Fruit fly (Drosophila melanogaster) whole organism, embryonic: Measurements from ENCODE around the gene Nxf3.

Source experiments
- CG10274 ChIP-seq: fragments of 200-800 bp; sonication (Bioruptor generic); optimal IDR thresholded peaks from 3 replicates; lab custom pipeline; 2017; ENCODE audit warnings: missing biosample characterization, mild to moderate bottlenecking, missing genetic modification characterization
- CG11093 ChIP-seq: fragments of 200-800 bp; sonication (Bioruptor generic); IDR thresholded peaks from 3 replicates; pipeline ENCODE4 v1.3.6; 2022; ENCODE audit warnings: missing biosample characterization, missing genetic modification characterization
- CG11456 ChIP-seq: fragments of 200-800 bp; sonication (Bioruptor generic); IDR thresholded peaks from 3 replicates; pipeline ENCODE4 v1.3.6; 2022; ENCODE audit warnings: missing biosample characterization, missing genetic modification characterization
- CG11504 ChIP-seq: fragments of 200-800 bp; sonication (Bioruptor generic); optimal IDR thresholded peaks from 3 replicates; lab custom pipeline; 2019; ENCODE audit warnings: missing biosample characterization, mild to moderate bottlenecking, missing genetic modification characterization, moderate library complexity
- CG12219 ChIP-seq: fragments of 200-800 bp; sonication (Bioruptor generic); optimal IDR thresholded peaks from 3 replicates; lab custom pipeline; 2018; ENCODE audit warnings: missing biosample characterization, mild to moderate bottlenecking, missing genetic modification characterization
- CG12391 ChIP-seq: fragments of 200-800 bp; sonication (Bioruptor generic); optimal IDR thresholded peaks from 3 replicates; lab custom pipeline; 2018; ENCODE audit warnings: missing biosample characterization, mild to moderate bottlenecking, missing genetic modification characterization, moderate library complexity
- CG13424 ChIP-seq: fragments of 200-800 bp; sonication (Bioruptor generic); optimal IDR thresholded peaks from 2 replicates; lab custom pipeline; 2019; ENCODE audit warnings: missing biosample characterization, mild to moderate bottlenecking, missing genetic modification characterization, moderate library complexity
- CG13624 ChIP-seq: fragments of 200-800 bp; sonication (Bioruptor generic); optimal IDR thresholded peaks from 2 replicates; lab custom pipeline; 2016; ENCODE audit warnings: missing biosample characterization, missing genetic modification characterization
- CG1603 ChIP-seq: fragments of 200-800 bp; sonication (Bioruptor generic); optimal IDR thresholded peaks from 2 replicates; lab custom pipeline; 2019; ENCODE audit warnings: missing biosample characterization, mild to moderate bottlenecking, missing genetic modification characterization, moderate library complexity
- CG1647 ChIP-seq: fragments of 200-800 bp; sonication (Bioruptor generic); optimal IDR thresholded peaks from 3 replicates; lab custom pipeline; 2016; ENCODE audit warnings: missing biosample characterization, missing genetic modification characterization
- CG17612 ChIP-seq: fragments of 200-800 bp; sonication (Bioruptor generic); IDR thresholded peaks from 2 replicates; pipeline ENCODE4 v1.3.6; 2022; ENCODE audit warnings: missing biosample characterization, missing genetic modification characterization
- CG2889 ChIP-seq: fragments of 200-800 bp; sonication (Bioruptor generic); IDR thresholded peaks from 3 replicates; pipeline ENCODE4 v1.3.6; 2022; ENCODE audit warnings: missing biosample characterization, missing genetic modification characterization
- CG34376 ChIP-seq: fragments of 200-800 bp; sonication (Bioruptor generic); optimal IDR thresholded peaks from 2 replicates; lab custom pipeline; 2018; ENCODE audit warnings: missing biosample characterization, mild to moderate bottlenecking, missing genetic modification characterization
- CG3847 ChIP-seq: fragments of 200-800 bp; sonication (Bioruptor generic); IDR thresholded peaks from 2 replicates; pipeline ENCODE4 v1.3.6; 2022; ENCODE audit warnings: missing biosample characterization, missing genetic modification characterization
- CG4282 ChIP-seq: fragments of 200-800 bp; sonication (Bioruptor generic); optimal IDR thresholded peaks from 2 replicates; lab custom pipeline; 2016; ENCODE audit warnings: missing biosample characterization, missing genetic modification characterization
- CG4424 ChIP-seq: fragments of 200-800 bp; sonication (Bioruptor generic); optimal IDR thresholded peaks from 3 replicates; lab custom pipeline; 2016; ENCODE audit warnings: missing biosample characterization, missing genetic modification characterization
- CG4730 ChIP-seq: fragments of 200-800 bp; sonication (Bioruptor generic); IDR thresholded peaks from 2 replicates; pipeline ENCODE4 v1.3.6; 2022; ENCODE audit warnings: missing biosample characterization, missing genetic modification characterization
- CG4820 ChIP-seq: fragments of 200-800 bp; sonication (Bioruptor generic); optimal IDR thresholded peaks from 3 replicates; lab custom pipeline; 2016; ENCODE audit warnings: missing biosample characterization, missing genetic modification characterization
- CG5180 ChIP-seq: fragments of 200-800 bp; sonication (Bioruptor generic); optimal IDR thresholded peaks from 3 replicates; lab custom pipeline; 2017; ENCODE audit warnings: missing biosample characterization, missing genetic modification characterization, mild to moderate bottlenecking, moderate library complexity, missing genetic modification reagents
- CG7928 ChIP-seq: fragments of 200-800 bp; sonication (Bioruptor generic); optimal IDR thresholded peaks from 2 replicates; lab custom pipeline; 2017; ENCODE audit warnings: missing biosample characterization, mild to moderate bottlenecking, missing genetic modification characterization
- CG8281 ChIP-seq: fragments of 200-800 bp; sonication (Bioruptor generic); optimal IDR thresholded peaks from 2 replicates; lab custom pipeline; 2018; ENCODE audit warnings: missing biosample characterization, mild to moderate bottlenecking, missing genetic modification characterization, moderate library complexity
- Dbx ChIP-seq: fragments of 200-800 bp; sonication (Bioruptor generic); IDR thresholded peaks from 3 replicates; pipeline ENCODE4 v1.3.6; 2022; ENCODE audit warnings: missing biosample characterization, missing genetic modification characterization
- HmgZ ChIP-seq: fragments of 200-800 bp; sonication (Bioruptor generic); optimal IDR thresholded peaks from 2 replicates; lab custom pipeline; 2018; ENCODE audit warnings: missing biosample characterization, mild to moderate bottlenecking, missing genetic modification characterization
- Nf-YA ChIP-seq: fragments of 200-800 bp; sonication (Bioruptor generic); IDR thresholded peaks from 2 replicates; pipeline ENCODE4 v1.3.6; 2022; ENCODE audit warnings: missing biosample characterization, missing genetic modification characterization
- Oli ChIP-seq: fragments of 200-800 bp; sonication (Bioruptor generic); optimal IDR thresholded peaks from 2 replicates; lab custom pipeline; 2018; ENCODE audit warnings: missing biosample characterization, mild to moderate bottlenecking, missing genetic modification characterization, moderate library complexity
- Opbp ChIP-seq: fragments of 200-800 bp; sonication (Bioruptor generic); IDR thresholded peaks from 3 replicates; pipeline ENCODE4 v1.3.6; 2022; ENCODE audit warnings: missing biosample characterization, missing genetic modification characterization; ENCODE audit not compliant: partially characterized antibody
- Tbp ChIP-seq: fragments of >200 bp; optimal IDR thresholded peaks from 2 replicates; lab custom pipeline; 2018; ENCODE audit warnings: missing biosample characterization, missing genetic modification characterization
- ab ChIP-seq: fragments of 200-800 bp; sonication (Bioruptor generic); optimal IDR thresholded peaks from 2 replicates; lab custom pipeline; 2016; ENCODE audit warnings: missing biosample characterization, missing genetic modification characterization
- ci ChIP-seq: fragments of 200-800 bp; sonication (Bioruptor generic); IDR thresholded peaks from 3 replicates; pipeline ENCODE4 v1.3.6; 2022; ENCODE audit warnings: missing biosample characterization, missing genetic modification characterization
- cwo ChIP-seq: fragments of 200-800 bp; sonication (Bioruptor generic); optimal IDR thresholded peaks from 3 replicates; lab custom pipeline; 2017; ENCODE audit warnings: missing biosample characterization, missing genetic modification characterization, mild to moderate bottlenecking, moderate library complexity, missing genetic modification reagents
- dimm ChIP-seq: fragments of 200-800 bp; sonication (Bioruptor generic); IDR thresholded peaks from 2 replicates; pipeline ENCODE4 v1.3.6; 2022; ENCODE audit warnings: missing biosample characterization, missing genetic modification characterization
- dmrt99B ChIP-seq: fragments of 200-800 bp; sonication (Bioruptor generic); optimal IDR thresholded peaks from 2 replicates; lab custom pipeline; 2018; ENCODE audit warnings: missing biosample characterization, mild to moderate bottlenecking, missing genetic modification characterization, moderate library complexity
- ewg ChIP-seq: fragments of 200-800 bp; sonication (Bioruptor generic); optimal IDR thresholded peaks from 3 replicates; lab custom pipeline; 2017; ENCODE audit warnings: mild to moderate bottlenecking, missing biosample characterization, missing genetic modification reagents, missing genetic modification characterization
- eyg ChIP-seq: fragments of 200-800 bp; sonication (Bioruptor generic); optimal IDR thresholded peaks from 3 replicates; lab custom pipeline; 2016; ENCODE audit warnings: missing biosample characterization, missing genetic modification characterization
- fd3F ChIP-seq: fragments of 200-800 bp; sonication (Bioruptor generic); optimal IDR thresholded peaks from 2 replicates; lab custom pipeline; 2018; ENCODE audit warnings: missing biosample characterization, mild to moderate bottlenecking, missing genetic modification characterization, moderate library complexity
- grn ChIP-seq: fragments of 200-800 bp; sonication (Bioruptor generic); optimal IDR thresholded peaks from 3 replicates; lab custom pipeline; 2017; ENCODE audit warnings: missing biosample characterization, missing genetic modification characterization
- h ChIP-seq: fragments of >200 bp; optimal IDR thresholded peaks from 2 replicates; lab custom pipeline; 2017
- hb ChIP-seq: fragments of 200-800 bp; sonication (Bioruptor generic); IDR thresholded peaks from 3 replicates; pipeline ENCODE4 v1.3.6; 2022; ENCODE audit warnings: missing biosample characterization, missing genetic modification characterization; ENCODE audit not compliant: partially characterized antibody
- inv ChIP-seq: fragments of 200-800 bp; sonication (Bioruptor generic); IDR thresholded peaks from 2 replicates; pipeline ENCODE4 v1.3.6; 2022; ENCODE audit warnings: missing biosample characterization, missing genetic modification characterization; ENCODE audit not compliant: partially characterized antibody
- kay ChIP-seq: fragments of 200-800 bp; sonication (Bioruptor generic); optimal IDR thresholded peaks from 2 replicates; lab custom pipeline; 2016; ENCODE audit warnings: missing biosample characterization, missing genetic modification characterization
- kni ChIP-seq: fragments of 200-800 bp; sonication (Bioruptor generic); optimal IDR thresholded peaks from 3 replicates; lab custom pipeline; 2017; ENCODE audit warnings: mild to moderate bottlenecking, missing biosample characterization, missing genetic modification reagents, missing genetic modification characterization
- phol ChIP-seq: fragments of 200-800 bp; sonication (Bioruptor generic); optimal IDR thresholded peaks from 3 replicates; lab custom pipeline; 2018; ENCODE audit warnings: missing biosample characterization, mild to moderate bottlenecking, missing genetic modification characterization, moderate library complexity
- pnt ChIP-seq: fragments of 200-800 bp; sonication (Bioruptor generic); optimal IDR thresholded peaks from 3 replicates; lab custom pipeline; 2016; ENCODE audit warnings: missing biosample characterization, missing genetic modification characterization
- prd ChIP-seq, 3 experiments: fragments of >200 bp in 2 of 3; fragments of 200-800 bp in 1 of 3; sonication (Bioruptor generic) in 1 of 3; optimal IDR thresholded peaks in 2 of 3; IDR thresholded peaks in 1 of 3; 2 replicates in 2 of 3; 3 replicates in 1 of 3; pipeline versions ENCODE4 v1.3.6 to Lab custom; 2017 to 2022; ENCODE audit warnings: missing biosample characterization in 1 of 3, missing genetic modification characterization in 1 of 3
- sima ChIP-seq: fragments of 200-800 bp; sonication (Bioruptor generic); optimal IDR thresholded peaks from 2 replicates; lab custom pipeline; 2016; ENCODE audit warnings: missing biosample characterization, missing genetic modification characterization
- toy ChIP-seq: fragments of 200-800 bp; sonication (Bioruptor generic); IDR thresholded peaks from 2 replicates; pipeline ENCODE4 v1.3.6; 2022; ENCODE audit warnings: missing biosample characterization, missing genetic modification characterization
- trem ChIP-seq: fragments of 200-800 bp; optimal IDR thresholded peaks from 3 replicates; lab custom pipeline; 2019; ENCODE audit warnings: missing biosample characterization, mild to moderate bottlenecking, missing genetic modification characterization, moderate library complexity
- trh ChIP-seq: fragments of 200-800 bp; sonication (Bioruptor generic); optimal IDR thresholded peaks from 2 replicates; lab custom pipeline; 2016; ENCODE audit warnings: missing biosample characterization, missing genetic modification characterization
- unpg ChIP-seq: fragments of 200-800 bp; sonication (Bioruptor generic); optimal IDR thresholded peaks from 3 replicates; lab custom pipeline; 2018; ENCODE audit warnings: missing biosample characterization, mild to moderate bottlenecking, missing genetic modification characterization, moderate library complexity
- yki ChIP-seq: fragments of >200 bp; optimal IDR thresholded peaks from 3 replicates; lab custom pipeline; 2018

Nxf3 gene

dm6 chr3L:14004963-14005458 is 40.0 kb downstream of the Nxf3 start (continued):
- TF ChIP-seq kay (GFP tag; lab: Kevin White, UChicago) (peak; percentile 91), CG4730 (GFP tag; lab: Robert Waterston, UW) (peak; percentile 91), Tbp (GFP tag; lab: Kevin White, UChicago) (no peak), CG34376 (GFP tag; lab: Kevin White, UChicago) (peak; percentile 92), Opbp (GFP tag; lab: Robert Waterston, UW) (peak; percentile 40; the same call in 1 of the 3 replicates), phol (tag; lab: Kevin White, UChicago) (peak; percentile 95), CG8281 (tag; lab: Kevin White, UChicago) (peak; percentile 85), CG11504 (tag; lab: Kevin White, UChicago) (peak; percentile 96), unpg (GFP tag; lab: Kevin White, UChicago) (peak; percentile 96), Dbx (GFP tag; lab: Robert Waterston, UW) (peak; percentile 94), CG4282 (GFP tag; lab: Kevin White, UChicago) (peak; percentile 94), CG11456 (GFP tag; lab: Robert Waterston, UW) (peak; percentile 88), CG7928 (GFP tag; lab: Kevin White, UChicago) (peak; percentile 72), pnt (GFP tag; lab: Kevin White, UChicago) (peak; percentile 95), trem (peak; percentile 81), CG10274 (peak; percentile 81), h (no peak), yki (no peak), sima (GFP tag; lab: Kevin White, UChicago) (peak; percentile 69), CG4424 (peak; percentile 94), CG11093 (GFP tag; lab: Robert Waterston, UW) (peak; percentile 93), trh (GFP tag; lab: Kevin White, UChicago) (peak; percentile 82), cwo (GFP tag; lab: Kevin White, UChicago) (peak; percentile 91), prd (optimal IDR thresholded peaks at IDR 0.05; lab: Kevin White, UChicago) (no peak), prd (GFP tag; IDR thresholded peaks at IDR 0.05; lab: Robert Waterston, UW) (peak; percentile 93), Nf-YA (peak; percentile 95), CG3847 (GFP tag; lab: Robert Waterston, UW) (peak; percentile 93), CG1647 (peak; percentile 96), ewg (peak; percentile 92), inv (peak; percentile 39; the same call in 1 of the 2 replicates), CG12219 (GFP tag; lab: Kevin White, UChicago) (peak; percentile 94), CG17612 (GFP tag; lab: Robert Waterston, UW) (peak; percentile 85), toy (GFP tag; lab: Robert Waterston, UW) (no peak), ab (GFP tag; lab: Kevin White, UChicago) (peak; percentile 96), dimm (GFP tag; lab: Robert Waterston, UW) (no peak; the same call in 1 of the 2 replicates), CG2889 (peak; percentile 95), CG4820 (GFP tag; lab: Kevin White, UChicago) (peak; percentile 94), dmrt99B (peak; percentile 98), CG12391 (tag; lab: Kevin White, UChicago) (peak; percentile 94), CG1603 (tag; lab: Kevin White, UChicago) (peak; percentile 96), CG5180 (GFP tag; lab: Kevin White, UChicago) (peak; percentile 90), kni (peak; percentile 88), fd3F (peak; percentile 96), Oli (tag; lab: Kevin White, UChicago) (peak; percentile 96), ci (GFP tag; lab: Robert Waterston, UW) (peak; percentile 98), CG13424 (tag; lab: Kevin White, UChicago) (peak; percentile 97), hb (GFP tag; lab: Robert Waterston, UW) (no peak), eyg (peak; percentile 93), HmgZ (tag; lab: Kevin White, UChicago) (peak; percentile 95), grn (GFP tag; lab: Kevin White, UChicago) (no peak), CG13624 (GFP tag; lab: Kevin White, UChicago) (peak; percentile 97)
